Fruit fly (Drosophila melanogaster) whole organism, wandering third instar larva: ENCODE measurements around the gene Nf-YA.

Experiments
- Abd-B ChIP-seq: fragments of >200 bp; optimal IDR thresholded peaks from 2 replicates; lab custom pipeline; 2017; ENCODE audit warnings: missing biosample characterization, missing genetic modification characterization
- CG32264 ChIP-seq: fragments of 200-800 bp; sonication (Bioruptor generic); optimal IDR thresholded peaks from 2 replicates; lab custom pipeline; 2016; ENCODE audit warnings: missing biosample characterization, missing genetic modification characterization
- CrebA ChIP-seq: fragments of 200-800 bp; sonication (Bioruptor generic); optimal IDR thresholded peaks from 2 replicates; lab custom pipeline; 2016; ENCODE audit warnings: missing biosample characterization, mild to moderate bottlenecking, missing genetic modification characterization, borderline replicate concordance
- Dfd ChIP-seq: fragments of >200 bp; optimal IDR thresholded peaks from 2 replicates; lab custom pipeline; 2017; ENCODE audit warnings: missing biosample characterization, missing genetic modification characterization
- Dif ChIP-seq: fragments of 200-275, 200-300 bp; sonication (Bioruptor generic); optimal IDR thresholded peaks from 2 replicates; lab custom pipeline; 2018; ENCODE audit warnings: missing biosample characterization, missing genetic modification characterization; ENCODE audit not compliant: partially characterized antibody
- GATAd ChIP-seq: sonication (Bioruptor generic); optimal IDR thresholded peaks from 2 replicates; lab custom pipeline; 2016; ENCODE audit warnings: missing biosample characterization, missing genetic modification characterization
- HLH106 ChIP-seq: fragments of 200-800 bp; optimal IDR thresholded peaks from 3 replicates; lab custom pipeline; 2019; ENCODE audit warnings: missing biosample characterization, mild to moderate bottlenecking, missing genetic modification characterization, moderate library complexity
- Hnf4 ChIP-seq: fragments of 200-800 bp; sonication (Bioruptor generic); optimal IDR thresholded peaks from 2 replicates; lab custom pipeline; 2016; ENCODE audit warnings: missing biosample characterization, mild to moderate bottlenecking, missing genetic modification characterization
- Hr83 ChIP-seq: fragments of 200-300 bp; sonication (Bioruptor generic); optimal IDR thresholded peaks from 2 replicates; lab custom pipeline; 2016; ENCODE audit warnings: missing biosample characterization, mild to moderate bottlenecking, missing genetic modification characterization, moderate library complexity; ENCODE audit not compliant: poor library complexity, severe bottlenecking
- Jra ChIP-seq: sonication (Bioruptor generic); optimal IDR thresholded peaks from 2 replicates; lab custom pipeline; 2016; ENCODE audit warnings: missing biosample characterization, missing genetic modification characterization
- Myc ChIP-seq: fragments of >200 bp; optimal IDR thresholded peaks from 2 replicates; lab custom pipeline; 2017
- N ChIP-seq: fragments of >200 bp; optimal IDR thresholded peaks from 2 replicates; lab custom pipeline; 2018; ENCODE audit warnings: missing biosample characterization, missing external identifiers, missing genetic modification characterization
- OdsH ChIP-seq: fragments of 200-800 bp; sonication (Bioruptor generic); optimal IDR thresholded peaks from 2 replicates; lab custom pipeline; 2016; ENCODE audit warnings: missing biosample characterization, mild to moderate bottlenecking, missing genetic modification characterization
- Rel ChIP-seq, 2 experiments: fragments of 200-800 bp; sonication (Bioruptor generic) in 1 of 2; optimal IDR thresholded peaks; 2 replicates in 1 of 2; 3 replicates in 1 of 2; lab custom pipeline; 2016 to 2019; ENCODE audit warnings: mild to moderate bottlenecking in 2 of 2, missing biosample characterization in 2 of 2, missing genetic modification characterization in 2 of 2, moderate library complexity in 1 of 2
- Sp1 ChIP-seq: fragments of 200-800 bp; sonication (Bioruptor generic); optimal IDR thresholded peaks from 3 replicates; lab custom pipeline; 2019; ENCODE audit warnings: missing biosample characterization, mild to moderate bottlenecking, missing genetic modification characterization, moderate library complexity
- Vsx2 ChIP-seq: fragments of 200-300, 225-300 bp; sonication (Bioruptor generic); optimal IDR thresholded peaks from 2 replicates; lab custom pipeline; 2018; ENCODE audit warnings: missing biosample characterization, missing genetic modification characterization; ENCODE audit not compliant: partially characterized antibody
- br ChIP-seq: fragments of 200-800 bp; sonication (Bioruptor generic); optimal IDR thresholded peaks from 2 replicates; lab custom pipeline; 2016; ENCODE audit warnings: missing biosample characterization, missing genetic modification characterization
- brk ChIP-seq: fragments of 200-800 bp; sonication (Bioruptor generic); optimal IDR thresholded peaks from 2 replicates; lab custom pipeline; 2016; ENCODE audit warnings: missing biosample characterization, mild to moderate bottlenecking, missing genetic modification characterization
- dl ChIP-seq, 2 experiments: fragments of 175-275, 200-275 bp in 1 of 2; fragments of 200-275 bp in 1 of 2; sonication (Bioruptor generic); optimal IDR thresholded peaks; lab custom pipeline; 2018; ENCODE audit warnings: mild to moderate bottlenecking in 2 of 2, missing biosample characterization in 2 of 2, missing genetic modification characterization in 2 of 2, moderate library complexity in 2 of 2; ENCODE audit not compliant: partially characterized antibody in 2 of 2, insufficient read depth in 1 of 2
- dmrt93B ChIP-seq: fragments of 200-800 bp; sonication (Bioruptor generic); optimal IDR thresholded peaks from 2 replicates; lab custom pipeline; 2018; ENCODE audit warnings: missing biosample characterization, mild to moderate bottlenecking, missing genetic modification characterization
- ey ChIP-seq: fragments of 200-800 bp; sonication (Bioruptor generic); optimal IDR thresholded peaks from 2 replicates; lab custom pipeline; 2016; ENCODE audit warnings: missing biosample characterization, missing genetic modification characterization
- foxo ChIP-seq, 2 experiments: fragments of 200-800 bp; sonication (Bioruptor generic); optimal IDR thresholded peaks; 2 replicates in 1 of 2; 3 replicates in 1 of 2; lab custom pipeline; 2016 to 2017; ENCODE audit warnings: missing biosample characterization in 2 of 2, missing genetic modification characterization in 2 of 2
- fru ChIP-seq: fragments of 200-800 bp; sonication (Bioruptor generic); optimal IDR thresholded peaks from 3 replicates; lab custom pipeline; 2016; ENCODE audit warnings: missing biosample characterization, mild to moderate bottlenecking, missing genetic modification characterization
- h ChIP-seq: fragments of 200-800 bp; sonication (Bioruptor generic); optimal IDR thresholded peaks from 3 replicates; lab custom pipeline; 2016; ENCODE audit warnings: missing biosample characterization, mild to moderate bottlenecking, missing genetic modification characterization
- pan ChIP-seq: fragments of >200 bp; optimal IDR thresholded peaks from 2 replicates; lab custom pipeline; 2017
- psq ChIP-seq: fragments of 200-800 bp; sonication (Bioruptor generic); optimal IDR thresholded peaks from 3 replicates; lab custom pipeline; 2017; ENCODE audit warnings: missing biosample characterization, mild to moderate bottlenecking, missing genetic modification characterization, moderate library complexity
- rgr ChIP-seq: fragments of 200-800 bp; sonication (Bioruptor generic); optimal IDR thresholded peaks from 3 replicates; lab custom pipeline; 2016; ENCODE audit warnings: missing biosample characterization, mild to moderate bottlenecking, missing genetic modification characterization
- sv ChIP-seq: fragments of 200-800 bp; sonication (Bioruptor generic); optimal IDR thresholded peaks from 3 replicates; lab custom pipeline; 2016; ENCODE audit warnings: missing biosample characterization, missing genetic modification characterization
- tai ChIP-seq: sonication (Bioruptor generic); optimal IDR thresholded peaks from 2 replicates; lab custom pipeline; 2016; ENCODE audit warnings: missing biosample characterization, missing genetic modification characterization
- usp ChIP-seq: fragments of >200 bp; optimal IDR thresholded peaks from 2 replicates; lab custom pipeline; 2017; ENCODE audit warnings: missing biosample characterization, missing genetic modification characterization
- woc ChIP-seq: sonication (Bioruptor generic); optimal IDR thresholded peaks from 2 replicates; lab custom pipeline; 2016; ENCODE audit warnings: missing biosample characterization, mild to moderate bottlenecking, missing genetic modification characterization

Gene Nf-YA

DNA sequence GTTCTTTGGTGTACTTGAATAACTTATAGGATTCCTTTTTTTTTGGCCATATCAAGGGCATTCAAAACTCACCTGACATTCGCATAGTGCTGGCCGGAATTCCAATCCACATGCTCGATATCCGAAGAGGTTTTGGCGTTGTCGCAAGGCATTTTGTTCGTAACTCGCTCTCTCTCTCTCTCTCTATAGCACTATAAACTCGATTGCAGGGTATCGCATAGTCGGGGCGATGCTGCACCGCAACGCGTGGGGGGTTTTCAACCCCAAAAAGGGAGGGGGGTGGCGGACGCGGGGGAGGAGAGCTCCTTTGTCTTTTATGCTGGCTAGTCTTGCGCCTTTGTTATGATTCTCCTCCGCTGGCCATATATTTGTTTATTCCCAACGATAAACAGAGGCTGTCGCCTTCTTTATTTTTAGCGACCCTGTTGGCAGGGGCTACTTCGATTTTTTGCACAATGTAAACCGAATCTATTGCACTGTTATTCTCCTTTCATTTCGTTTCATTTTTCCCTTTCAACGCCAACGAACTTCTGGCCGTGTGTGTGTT is 43.6 kb downstream of the Nf-YA start:
- TF ChIP-seq foxo (GFP tag; optimal IDR thresholded peaks at IDR 0.05; lab: Kevin White, UChicago) (peak in 1 of 2 experiments; percentile 36), dmrt93B (no peak), Rel (GFP tag; optimal IDR thresholded peaks at IDR 0.05; lab: Kevin White, UChicago) (no peak), Rel (tag; optimal IDR thresholded peaks at IDR 0.05; lab: Kevin White, UChicago) (peak; percentile 51), Jra (GFP tag; lab: Kevin White, UChicago) (no peak)

DNA sequence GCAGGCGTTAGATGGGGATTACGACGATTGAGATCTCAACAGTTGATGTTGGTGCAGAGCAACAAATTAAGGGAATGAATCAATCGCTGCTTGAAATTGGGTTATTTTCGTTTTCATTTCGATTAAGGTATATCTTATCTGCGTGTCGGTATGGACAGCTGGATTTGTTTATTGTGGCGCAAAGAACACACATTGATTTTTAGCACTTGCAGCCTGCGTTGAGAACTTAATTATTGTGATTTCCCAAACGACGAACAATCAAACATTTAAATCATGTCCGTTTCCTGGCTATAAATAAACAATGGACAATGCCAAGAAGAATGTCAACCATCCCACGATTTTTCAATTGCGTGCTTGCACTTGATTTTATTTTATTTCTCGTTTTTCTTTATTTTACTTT is 44.0 kb downstream of the Nf-YA start:
- TF ChIP-seq tai (GFP tag; lab: Kevin White, UChicago) = peak; percentile 12
- TF ChIP-seq OdsH (GFP tag; lab: Kevin White, UChicago) = no peak
- TF ChIP-seq rgr (GFP tag; lab: Kevin White, UChicago) = no peak
- TF ChIP-seq Rel (GFP tag; optimal IDR thresholded peaks at IDR 0.05; lab: Kevin White, UChicago) = no peak
- peak; percentile 62 for TF ChIP-seq Rel (tag; optimal IDR thresholded peaks at IDR 0.05; lab: Kevin White, UChicago)
- no peak for TF ChIP-seq N
- no peak for TF ChIP-seq usp
- no peak for TF ChIP-seq CrebA (GFP tag; lab: Kevin White, UChicago)
- peak; percentile 18 for TF ChIP-seq woc
- TF ChIP-seq sv (GFP tag; lab: Kevin White, UChicago) = no peak
- TF ChIP-seq Vsx2 (GFP tag; lab: Kevin White, UChicago) = no peak
- no peak for TF ChIP-seq fru (GFP tag; lab: Kevin White, UChicago)
- TF ChIP-seq dl (GFP tag; optimal IDR thresholded peaks at IDR 0.05; lab: Kevin White, UChicago; ENCODE audit: insufficient read depth in 1 of 2, partially characterized antibody in 2 of 2) = no peak

DNA sequence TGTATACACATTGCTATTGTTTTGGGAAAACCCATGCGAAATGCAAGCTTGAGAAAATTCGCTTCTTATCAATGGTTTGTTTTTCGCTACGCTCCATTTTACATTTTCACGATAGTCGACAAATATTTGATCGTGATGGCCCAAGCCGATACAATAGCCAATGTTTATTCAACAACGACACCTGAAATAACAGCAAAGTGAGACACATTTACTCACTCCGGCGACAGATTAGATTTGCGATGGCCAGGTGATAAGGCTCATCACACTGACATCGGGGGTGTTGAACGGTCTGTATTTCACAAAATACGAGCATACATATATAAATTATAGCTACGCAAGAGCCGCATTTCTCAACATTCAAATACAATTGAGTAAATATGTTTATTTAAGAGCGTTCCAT is 44.9 kb downstream of the Nf-YA start:
- peak in 1 of 2 experiments; percentile 51 for TF ChIP-seq foxo (GFP tag; optimal IDR thresholded peaks at IDR 0.05; lab: Kevin White, UChicago)
- no peak for TF ChIP-seq Vsx2 (GFP tag; lab: Kevin White, UChicago)
- TF ChIP-seq N = no peak
- peak; percentile 8 for TF ChIP-seq GATAd (GFP tag; lab: Kevin White, UChicago)
- peak; percentile 20 for TF ChIP-seq fru (GFP tag; lab: Kevin White, UChicago)
- TF ChIP-seq CG32264 (GFP tag; lab: Kevin White, UChicago) = peak; percentile 46
- TF ChIP-seq Abd-B (GFP tag; lab: Kevin White, UChicago) = no peak
- TF ChIP-seq tai (GFP tag; lab: Kevin White, UChicago) = peak; percentile 69
- peak; percentile 11 for TF ChIP-seq HLH106
- no peak for TF ChIP-seq Dif (GFP tag; lab: Kevin White, UChicago)
- TF ChIP-seq br (GFP tag; lab: Kevin White, UChicago) = peak; percentile 43
- peak; percentile 19 for TF ChIP-seq Rel (GFP tag; optimal IDR thresholded peaks at IDR 0.05; lab: Kevin White, UChicago)
- peak; percentile 84 for TF ChIP-seq Rel (tag; optimal IDR thresholded peaks at IDR 0.05; lab: Kevin White, UChicago)
- TF ChIP-seq Hr83 (GFP tag; lab: Kevin White, UChicago) = peak; percentile 97
- TF ChIP-seq ey = peak; percentile 20
- peak; percentile 38 for TF ChIP-seq Sp1 (GFP tag; lab: Kevin White, UChicago)
- no peak for TF ChIP-seq Myc (lab: Kevin White, UChicago)
- TF ChIP-seq pan (lab: Kevin White, UChicago) = no peak
- no peak for TF ChIP-seq dmrt93B
- peak; percentile 75 for TF ChIP-seq h (GFP tag; lab: Kevin White, UChicago)
- TF ChIP-seq OdsH (GFP tag; lab: Kevin White, UChicago) = peak; percentile 55
- peak; percentile 40 for TF ChIP-seq Hnf4 (GFP tag; lab: Kevin White, UChicago)
- TF ChIP-seq brk (GFP tag; lab: Kevin White, UChicago) = peak; percentile 23
- TF ChIP-seq Jra (GFP tag; lab: Kevin White, UChicago) = peak; percentile 38
- TF ChIP-seq rgr (GFP tag; lab: Kevin White, UChicago) = peak; percentile 68

DNA sequence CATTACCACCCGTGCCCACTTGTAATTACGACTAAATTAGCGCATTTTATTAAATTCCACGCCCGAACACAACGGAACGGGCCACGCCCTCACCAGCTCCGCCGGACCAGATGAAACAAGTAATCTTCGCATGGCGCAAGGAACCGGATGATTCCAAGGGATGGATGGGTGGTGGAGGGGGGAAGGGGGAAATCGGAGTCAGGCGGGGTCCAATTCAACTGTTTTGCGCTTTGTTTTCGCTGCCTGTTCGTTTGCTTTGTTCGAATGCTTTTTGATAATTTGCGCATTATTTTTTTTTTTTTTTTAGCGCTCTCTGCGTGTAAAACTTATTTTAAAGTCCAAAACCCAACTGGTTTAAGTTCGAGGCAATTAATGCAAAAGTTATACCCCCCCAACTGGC is 45.4 kb downstream of the Nf-YA start:
- TF ChIP-seq br (GFP tag; lab: Kevin White, UChicago) (no peak), sv (GFP tag; lab: Kevin White, UChicago) (no peak), psq (GFP tag; lab: Kevin White, UChicago) (peak; percentile 76), Dfd (peak; percentile 8)
